Worm (Caenorhabditis elegans): ENCODE results near the gene ssq-3.
A peak's percentile ranks its signal among the peaks of the same experiment; 100 is the strongest.

DNA sequence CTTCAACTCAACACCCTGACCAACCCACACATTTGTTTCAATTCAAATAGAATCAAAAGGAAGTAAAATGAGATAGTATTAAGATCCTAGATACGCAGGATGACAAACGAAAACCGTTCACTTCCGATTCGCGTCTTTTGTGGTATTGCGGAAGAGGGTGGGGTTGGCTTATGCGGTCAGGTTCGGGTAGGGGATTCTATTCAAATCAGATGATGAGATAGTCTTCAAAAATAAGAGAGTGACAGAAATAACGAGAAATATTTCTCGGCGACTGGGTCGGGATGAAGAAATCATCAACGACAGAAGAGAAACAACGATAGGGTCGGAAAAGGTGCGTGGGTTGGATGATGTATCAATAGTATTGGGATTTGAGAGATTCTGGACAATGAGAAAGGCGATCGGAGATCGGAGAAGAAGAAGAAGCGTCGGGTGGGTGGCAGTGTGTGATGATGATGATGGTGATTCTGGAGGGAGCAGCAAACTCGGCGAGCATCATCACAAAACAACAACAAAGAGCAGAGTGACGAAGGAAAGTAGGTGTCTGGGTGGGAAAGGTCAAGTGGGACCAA lies 15.9 kb upstream of the ssq-3 start:
- TF ChIP-seq ztf-11 (tag; optimal IDR thresholded peaks at IDR 0.05) (no peak), nhr-25 (tag; optimal IDR thresholded peaks at IDR 0.05) (no peak), nhr-23 (tag; optimal IDR thresholded peaks at IDR 0.05) (peak; percentile 72), nfya-1 (tag; optimal IDR thresholded peaks at IDR 0.05; ENCODE audit: insufficient read depth) (no peak), unc-62 (GFP tag; optimal IDR thresholded peaks at IDR 0.05) (no peak), lin-39 (tag; optimal IDR thresholded peaks at IDR 0.05) (no peak), fkh-10 (GFP tag; optimal IDR thresholded peaks at IDR 0.05) (no peak), snpc-4 (tag; optimal IDR thresholded peaks at IDR 0.05) (peak; percentile 43), zag-1 (tag; optimal IDR thresholded peaks at IDR 0.05) (no peak)

Data from whole organism, L3 larva.